Fruit fly (Drosophila melanogaster) whole organism, prepupa: Measurements from ENCODE around the gene br.

Experiments
- CG10631 ChIP-seq: fragments of 200-800 bp; sonication (Bioruptor generic); optimal IDR thresholded peaks from 2 replicates; lab custom pipeline; 2016; ENCODE audit warnings: missing biosample characterization, missing genetic modification characterization
- CG10669 ChIP-seq: fragments of 200-800 bp; sonication (Bioruptor generic); optimal IDR thresholded peaks from 3 replicates; lab custom pipeline; 2018; ENCODE audit warnings: missing biosample characterization, mild to moderate bottlenecking, missing genetic modification characterization, moderate library complexity
- CG11762 ChIP-seq: fragments of 200-800 bp; sonication (Bioruptor generic); optimal IDR thresholded peaks from 3 replicates; lab custom pipeline; 2016; ENCODE audit warnings: missing biosample characterization, missing genetic modification characterization; ENCODE audit not compliant: insufficient read depth
- CG11902 ChIP-seq: fragments of 200-800 bp; sonication (Bioruptor generic); optimal IDR thresholded peaks from 3 replicates; lab custom pipeline; 2016; ENCODE audit warnings: missing biosample characterization, missing genetic modification characterization
- CG1621 ChIP-seq: fragments of 200-800 bp; sonication (Bioruptor generic); optimal IDR thresholded peaks from 3 replicates; lab custom pipeline; 2018; ENCODE audit warnings: missing biosample characterization, mild to moderate bottlenecking, missing genetic modification characterization
- CG16779 ChIP-seq: fragments of 200-800 bp; sonication (Bioruptor generic); optimal IDR thresholded peaks from 3 replicates; lab custom pipeline; 2017; ENCODE audit warnings: missing biosample characterization, mild to moderate bottlenecking, missing genetic modification characterization
- CG31627 ChIP-seq: fragments of 200-800 bp; sonication (Bioruptor generic); optimal IDR thresholded peaks from 3 replicates; lab custom pipeline; 2016; ENCODE audit warnings: missing biosample characterization, missing genetic modification characterization
- CG34406 ChIP-seq: fragments of 200-800 bp; sonication (Bioruptor generic); optimal IDR thresholded peaks from 3 replicates; lab custom pipeline; 2016; ENCODE audit warnings: missing biosample characterization, missing genetic modification characterization
- CG6163 ChIP-seq: fragments of 200-800 bp; sonication (Bioruptor generic); IDR thresholded peaks from 3 replicates; pipeline ENCODE4 v1.3.6; 2022; ENCODE audit warnings: missing biosample characterization, missing genetic modification characterization
- CG6276 ChIP-seq: fragments of 200-800 bp; sonication (Bioruptor generic); optimal IDR thresholded peaks from 2 replicates; lab custom pipeline; 2017; ENCODE audit warnings: missing biosample characterization, mild to moderate bottlenecking, missing genetic modification characterization
- CG6808 ChIP-seq: fragments of 200-800 bp; sonication (Bioruptor generic); optimal IDR thresholded peaks from 3 replicates; lab custom pipeline; 2017; ENCODE audit warnings: missing biosample characterization, missing genetic modification characterization, mild to moderate bottlenecking, moderate library complexity, missing genetic modification reagents
- CG6854 ChIP-seq: fragments of 200-800 bp; sonication (Bioruptor generic); optimal IDR thresholded peaks from 2 replicates; lab custom pipeline; 2017; ENCODE audit warnings: missing biosample characterization, mild to moderate bottlenecking, missing genetic modification characterization
- CG8119 ChIP-seq: fragments of 200-800 bp; sonication (Bioruptor generic); IDR thresholded peaks from 3 replicates; pipeline ENCODE4 v1.3.6; 2022; ENCODE audit warnings: missing biosample characterization, missing genetic modification characterization
- CG8319 ChIP-seq: fragments of 200-800 bp; sonication (Bioruptor generic); optimal IDR thresholded peaks from 3 replicates; lab custom pipeline; 2016; ENCODE audit warnings: missing biosample characterization, missing genetic modification characterization
- CG8632 ChIP-seq: fragments of 200-800 bp; sonication (Bioruptor generic); optimal IDR thresholded peaks from 3 replicates; lab custom pipeline; 2016; ENCODE audit warnings: missing biosample characterization, missing genetic modification characterization
- Eip75B ChIP-seq: fragments of 200-800 bp; sonication (Bioruptor generic); optimal IDR thresholded peaks from 3 replicates; lab custom pipeline; 2016; ENCODE audit warnings: missing biosample characterization, missing genetic modification characterization
- Eip93F ChIP-seq: fragments of 200-800 bp; sonication (Bioruptor generic); optimal IDR thresholded peaks from 2 replicates; lab custom pipeline; 2016; ENCODE audit warnings: missing biosample characterization, mild to moderate bottlenecking, missing genetic modification characterization
- Ets21C ChIP-seq: fragments of 200-800 bp; sonication (Bioruptor generic); optimal IDR thresholded peaks from 3 replicates; lab custom pipeline; 2016; ENCODE audit warnings: missing biosample characterization, missing genetic modification characterization
- Ets96B ChIP-seq: fragments of 200-800 bp; optimal IDR thresholded peaks from 2 replicates; lab custom pipeline; 2019; ENCODE audit warnings: missing biosample characterization, mild to moderate bottlenecking, missing genetic modification characterization, moderate library complexity
- Gug ChIP-seq: fragments of 200-800 bp; sonication (Bioruptor generic); IDR thresholded peaks from 2 replicates; pipeline ENCODE4 v1.3.6; 2022; ENCODE audit warnings: missing biosample characterization, missing genetic modification characterization
- Hr38 ChIP-seq: sonication (Bioruptor generic); optimal IDR thresholded peaks from 2 replicates; lab custom pipeline; 2016; ENCODE audit warnings: missing biosample characterization, missing genetic modification characterization
- Hr39 ChIP-seq: fragments of 200-800 bp; sonication (Bioruptor generic); optimal IDR thresholded peaks from 2 replicates; lab custom pipeline; 2016; ENCODE audit warnings: missing biosample characterization, missing genetic modification characterization
- Lpt ChIP-seq: fragments of 200-800 bp; sonication (Bioruptor generic); optimal IDR thresholded peaks from 3 replicates; lab custom pipeline; 2016; ENCODE audit warnings: missing biosample characterization, missing genetic modification characterization
- Met ChIP-seq: fragments of 200-800 bp; sonication (Bioruptor generic); optimal IDR thresholded peaks from 3 replicates; lab custom pipeline; 2016; ENCODE audit warnings: missing biosample characterization, missing genetic modification characterization
- OdsH ChIP-seq: fragments of 200-800 bp; sonication (Bioruptor generic); optimal IDR thresholded peaks from 3 replicates; lab custom pipeline; 2016; ENCODE audit warnings: missing biosample characterization, missing genetic modification characterization
- Smox ChIP-seq: fragments of 200-800 bp; sonication (Bioruptor generic); optimal IDR thresholded peaks from 3 replicates; lab custom pipeline; 2016; ENCODE audit warnings: missing biosample characterization, missing genetic modification characterization
- Sox102F ChIP-seq: fragments of 200-800 bp; sonication (Bioruptor generic); optimal IDR thresholded peaks from 2 replicates; lab custom pipeline; 2016; ENCODE audit warnings: missing biosample characterization, mild to moderate bottlenecking, missing genetic modification characterization
- Sox14 ChIP-seq: fragments of 200-800 bp; sonication (Bioruptor generic); optimal IDR thresholded peaks from 3 replicates; lab custom pipeline; 2016; ENCODE audit warnings: missing biosample characterization, missing genetic modification characterization
- Sox15 ChIP-seq: fragments of 200-800 bp; sonication (Bioruptor generic); optimal IDR thresholded peaks from 3 replicates; lab custom pipeline; 2016; ENCODE audit warnings: missing biosample characterization, missing genetic modification characterization
- acj6 ChIP-seq: fragments of 200-800 bp; sonication (Bioruptor generic); optimal IDR thresholded peaks from 3 replicates; lab custom pipeline; 2016; ENCODE audit warnings: missing biosample characterization, missing genetic modification characterization
- cyc ChIP-seq: fragments of 200-800 bp; sonication (Bioruptor generic); optimal IDR thresholded peaks from 3 replicates; lab custom pipeline; 2016; ENCODE audit warnings: missing biosample characterization, missing genetic modification characterization
- dac ChIP-seq: fragments of 200-800 bp; sonication (Bioruptor generic); optimal IDR thresholded peaks from 2 replicates; lab custom pipeline; 2017; ENCODE audit warnings: missing biosample characterization, mild to moderate bottlenecking, missing genetic modification characterization
- dsx ChIP-seq: fragments of 200-800 bp; optimal IDR thresholded peaks from 3 replicates; lab custom pipeline; 2019; ENCODE audit warnings: missing biosample characterization, mild to moderate bottlenecking, missing genetic modification characterization, moderate library complexity; ENCODE audit not compliant: poor library complexity, severe bottlenecking
- eg ChIP-seq: fragments of 200-800 bp; sonication (Bioruptor generic); IDR thresholded peaks from 3 replicates; pipeline ENCODE4 v1.3.6; 2022; ENCODE audit warnings: missing biosample characterization, missing genetic modification characterization
- esn ChIP-seq: fragments of 200-800 bp; sonication (Bioruptor generic); optimal IDR thresholded peaks from 2 replicates; lab custom pipeline; 2016; ENCODE audit warnings: missing biosample characterization, mild to moderate bottlenecking, missing genetic modification characterization, moderate library complexity
- fd59A ChIP-seq: fragments of 200-800 bp; sonication (Bioruptor generic); optimal IDR thresholded peaks from 2 replicates; lab custom pipeline; 2017; ENCODE audit warnings: missing biosample characterization, mild to moderate bottlenecking, missing genetic modification characterization, missing genetic modification reagents
- fd85E ChIP-seq: fragments of 200-800 bp; sonication (Bioruptor generic); optimal IDR thresholded peaks from 3 replicates; lab custom pipeline; 2016; ENCODE audit warnings: missing biosample characterization, missing genetic modification characterization
- fkh ChIP-seq: fragments of 200-800 bp; sonication (Bioruptor generic); optimal IDR thresholded peaks from 3 replicates; lab custom pipeline; 2017; ENCODE audit warnings: missing biosample characterization, mild to moderate bottlenecking, missing genetic modification characterization, moderate library complexity
- lz ChIP-seq: fragments of 200-800 bp; sonication (Bioruptor generic); optimal IDR thresholded peaks from 3 replicates; lab custom pipeline; 2016; ENCODE audit warnings: missing biosample characterization, missing genetic modification characterization
- net ChIP-seq: fragments of 200-800 bp; sonication (Bioruptor generic); optimal IDR thresholded peaks from 3 replicates; lab custom pipeline; 2016; ENCODE audit warnings: missing biosample characterization, missing genetic modification characterization
- spab ChIP-seq: fragments of 200-800 bp; sonication (Bioruptor generic); optimal IDR thresholded peaks from 2 replicates; lab custom pipeline; 2017; ENCODE audit warnings: missing biosample characterization, mild to moderate bottlenecking, missing genetic modification characterization, missing genetic modification reagents
- ss ChIP-seq, 2 experiments: fragments of 200-800 bp; sonication (Bioruptor generic); optimal IDR thresholded peaks; 2 replicates in 1 of 2; 3 replicates in 1 of 2; lab custom pipeline; 2017 to 2018; ENCODE audit warnings: mild to moderate bottlenecking in 2 of 2, missing biosample characterization in 2 of 2, missing genetic modification characterization in 2 of 2, moderate library complexity in 1 of 2
- topi ChIP-seq: fragments of 200-800 bp; sonication (Bioruptor generic); optimal IDR thresholded peaks from 3 replicates; lab custom pipeline; 2016; ENCODE audit warnings: missing biosample characterization, missing genetic modification characterization
- vri ChIP-seq: fragments of 200-800 bp; sonication (Bioruptor generic); optimal IDR thresholded peaks from 3 replicates; lab custom pipeline; 2016; ENCODE audit warnings: missing biosample characterization, mild to moderate bottlenecking, missing genetic modification characterization

The br gene

DNA sequence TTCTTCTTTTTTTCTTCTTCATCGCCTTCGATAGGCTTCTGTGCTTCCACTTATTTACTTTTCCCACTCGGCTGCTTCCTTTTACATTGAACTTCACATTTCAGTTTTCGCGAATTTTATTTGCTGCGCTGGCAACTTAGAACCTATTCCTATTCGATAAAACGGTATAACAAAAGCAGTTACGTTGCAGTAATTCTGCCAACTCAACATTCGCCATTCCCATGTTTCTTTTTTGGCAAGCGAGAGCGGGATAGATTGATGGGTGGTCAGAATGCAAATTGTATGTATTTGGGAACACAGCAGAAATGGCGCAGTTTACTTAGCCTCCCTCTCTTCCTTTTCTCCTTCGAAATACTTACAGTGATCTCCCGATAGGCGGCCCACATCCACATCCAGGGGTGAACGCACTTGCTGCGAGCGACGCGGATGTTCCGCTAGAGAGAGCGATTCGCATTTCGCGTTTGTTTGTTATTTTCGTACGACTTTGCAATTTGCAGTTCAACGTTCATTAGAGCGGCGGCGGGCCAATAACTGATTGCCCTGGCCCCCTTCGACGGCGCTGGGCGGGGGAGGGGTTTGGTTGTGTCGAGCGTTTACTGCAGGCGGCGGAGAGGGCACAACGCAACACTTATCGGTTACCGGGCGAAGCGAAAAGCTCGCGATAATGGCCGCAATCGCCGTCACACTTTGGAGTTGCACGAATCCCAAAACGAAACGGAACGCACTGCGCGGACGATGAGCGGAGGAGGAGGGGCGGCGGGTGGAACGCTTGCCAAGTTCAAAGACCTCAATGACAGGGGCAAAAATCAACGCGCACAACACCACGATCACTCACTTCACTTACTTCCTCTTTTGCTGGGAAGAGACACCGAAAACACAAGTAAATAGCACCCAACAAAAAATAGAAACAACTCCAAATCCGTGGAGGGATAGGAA lies 43.0 kb downstream of the br start (continued):
- peak; percentile 71 for TF ChIP-seq CG6163 (GFP tag; lab: Robert Waterston, UW)
- TF ChIP-seq dac (GFP tag; lab: Kevin White, UChicago) = no peak
- TF ChIP-seq CG11902 (GFP tag; lab: Kevin White, UChicago) = peak; percentile 20
- peak; percentile 90 for TF ChIP-seq vri
- no peak for TF ChIP-seq CG8632 (GFP tag; lab: Kevin White, UChicago)
- TF ChIP-seq net (GFP tag; lab: Kevin White, UChicago) = no peak
- no peak for TF ChIP-seq fd85E (GFP tag; lab: Kevin White, UChicago)
- peak; percentile 16 for TF ChIP-seq Hr39 (GFP tag; lab: Kevin White, UChicago)
- peak; percentile 9 for TF ChIP-seq cyc (GFP tag; lab: Kevin White, UChicago)
- no peak for TF ChIP-seq CG8119 (GFP tag; lab: Robert Waterston, UW)
- no peak for TF ChIP-seq fkh (GFP tag; lab: Kevin White, UChicago)
- no peak for TF ChIP-seq fd59A (GFP tag; lab: Kevin White, UChicago)
- no peak for TF ChIP-seq spab (GFP tag; lab: Kevin White, UChicago)
- peak; percentile 12 for TF ChIP-seq acj6 (GFP tag; lab: Kevin White, UChicago)
- TF ChIP-seq ss (GFP tag; optimal IDR thresholded peaks at IDR 0.05; lab: Kevin White, UChicago) = no peak
- TF ChIP-seq CG6276 (GFP tag; lab: Kevin White, UChicago) = no peak
- no peak for TF ChIP-seq dsx (GFP tag; lab: Kevin White, UChicago)
- TF ChIP-seq Eip75B = no peak
- peak; percentile 3 for TF ChIP-seq esn (GFP tag; lab: Kevin White, UChicago)
- TF ChIP-seq eg (GFP tag; lab: Robert Waterston, UW) = peak; percentile 53; the same call in 2 of the 3 replicates
- peak; percentile 1 for TF ChIP-seq CG10669 (GFP tag; lab: Kevin White, UChicago)
- TF ChIP-seq CG8319 (GFP tag; lab: Kevin White, UChicago) = no peak
- peak; percentile 0 for TF ChIP-seq OdsH (GFP tag; lab: Kevin White, UChicago)
- TF ChIP-seq CG1621 (tag; lab: Kevin White, UChicago) = no peak
- TF ChIP-seq Ets21C (GFP tag; lab: Kevin White, UChicago) = no peak
- peak; percentile 8 for TF ChIP-seq CG6854
- no peak for TF ChIP-seq Sox102F (GFP tag; lab: Kevin White, UChicago)
- TF ChIP-seq Eip93F = peak; percentile 86
- no peak for TF ChIP-seq CG6808
- no peak for TF ChIP-seq Ets96B

DNA sequence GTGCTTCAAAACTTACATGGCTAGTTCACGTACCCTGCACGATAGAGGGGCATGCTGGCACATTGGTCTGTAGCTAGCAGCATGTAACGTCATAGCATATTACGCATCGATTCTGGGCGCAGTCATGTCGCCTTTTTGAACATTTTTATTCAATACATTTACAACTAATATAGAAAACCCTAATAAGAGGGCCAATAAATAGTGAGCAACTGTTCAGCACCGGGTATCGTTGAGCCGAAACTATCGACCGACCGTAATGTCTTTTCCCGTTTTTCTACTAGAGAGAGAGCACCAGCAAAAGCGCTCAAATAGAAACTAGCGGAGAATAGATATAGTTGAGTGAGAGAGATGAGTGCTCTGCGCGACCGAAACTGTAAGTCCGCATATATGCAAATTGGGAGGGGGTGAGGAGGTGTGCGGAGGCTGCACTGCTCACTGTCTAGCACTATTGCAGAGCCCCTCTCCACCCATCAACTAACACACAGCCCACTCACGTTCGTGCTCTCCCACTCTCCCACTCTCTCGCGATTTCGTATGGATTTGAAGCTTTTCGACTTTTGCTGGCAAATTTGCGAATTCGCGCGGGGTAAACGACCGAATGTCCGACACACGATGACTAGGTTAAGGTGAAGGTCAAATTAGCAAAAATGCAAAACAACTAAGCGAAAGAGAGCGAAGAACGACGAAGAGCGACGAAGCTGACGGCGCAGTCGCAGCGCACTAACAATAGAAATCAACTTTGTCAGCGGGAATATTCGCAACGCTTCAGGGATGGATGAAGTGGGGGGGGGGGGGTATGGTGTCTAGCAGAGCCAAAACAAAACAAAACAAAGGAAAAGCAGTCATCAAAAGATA lies 44.0 kb downstream of the br start:
- no peak for TF ChIP-seq fd85E (GFP tag; lab: Kevin White, UChicago)
- no peak for TF ChIP-seq Hr38
- peak; percentile 74 for TF ChIP-seq net (GFP tag; lab: Kevin White, UChicago)
- TF ChIP-seq Sox14 (GFP tag; lab: Kevin White, UChicago) = peak; percentile 78
- peak; percentile 54 for TF ChIP-seq CG16779
- TF ChIP-seq CG10669 (GFP tag; lab: Kevin White, UChicago) = no peak
- peak; percentile 92 for TF ChIP-seq eg (GFP tag; lab: Robert Waterston, UW)
- TF ChIP-seq Ets96B = no peak
- TF ChIP-seq fd59A (GFP tag; lab: Kevin White, UChicago) = no peak
- TF ChIP-seq CG11902 (GFP tag; lab: Kevin White, UChicago) = no peak
- TF ChIP-seq CG6854 = no peak
- peak; percentile 92 for TF ChIP-seq Lpt
- no peak for TF ChIP-seq lz (GFP tag; lab: Kevin White, UChicago)
- no peak for TF ChIP-seq Smox (GFP tag; lab: Kevin White, UChicago)
- TF ChIP-seq CG11762 (GFP tag; lab: Kevin White, UChicago) = peak; percentile 13
- TF ChIP-seq Hr39 (GFP tag; lab: Kevin White, UChicago) = no peak
- no peak for TF ChIP-seq CG31627
- TF ChIP-seq Sox15 (GFP tag; lab: Kevin White, UChicago) = no peak
- TF ChIP-seq CG6163 (GFP tag; lab: Robert Waterston, UW) = peak; percentile 88
- no peak for TF ChIP-seq CG34406 (GFP tag; lab: Kevin White, UChicago)
- TF ChIP-seq CG1621 (tag; lab: Kevin White, UChicago) = no peak
- TF ChIP-seq Gug (GFP tag; lab: Robert Waterston, UW) = peak; percentile 90
- peak; percentile 71 for TF ChIP-seq CG10631
- TF ChIP-seq CG8119 (GFP tag; lab: Robert Waterston, UW) = peak; percentile 95
- TF ChIP-seq Sox102F (GFP tag; lab: Kevin White, UChicago) = no peak
- TF ChIP-seq Met (GFP tag; lab: Kevin White, UChicago) = no peak
- TF ChIP-seq dsx (GFP tag; lab: Kevin White, UChicago) = no peak
- no peak for TF ChIP-seq ss (GFP tag; optimal IDR thresholded peaks at IDR 0.05; lab: Kevin White, UChicago)
- TF ChIP-seq topi (GFP tag; lab: Kevin White, UChicago) = no peak
